Worm (Caenorhabditis elegans): ENCODE results near the gene ZK816.3.

- TF ChIP-seq hmg-4 (GFP tag; optimal IDR thresholded peaks at IDR 0.05) = no peak
- TF ChIP-seq ama-1 (optimal IDR thresholded peaks at IDR 0.05) = no peak
- no peak for TF ChIP-seq hnd-1 (tag; optimal IDR thresholded peaks at IDR 0.05)
- TF ChIP-seq pes-1 (GFP tag; IDR thresholded peaks at IDR 0.05) = no peak
- no peak for TF ChIP-seq B0310.2 (tag; optimal IDR thresholded peaks at IDR 0.05)
- TF ChIP-seq flt-1 (GFP tag; IDR thresholded peaks at IDR 0.05) = no peak
- TF ChIP-seq tbx-37 (GFP tag; conservative IDR thresholded peaks at IDR 0.05) = no peak
- TF ChIP-seq tra-4 (tag; optimal IDR thresholded peaks at IDR 0.05) = no peak
- no peak for TF ChIP-seq ceh-36 (tag; optimal IDR thresholded peaks at IDR 0.05)
These were observed 32.0 kb downstream of the ZK816.3 start, which contains the start of gene ZK563.7 for ce11 chrX:3380167-3380566.
